Worm (Caenorhabditis elegans) whole organism, L2 larva: ENCODE measurements around the gene sup-26.

Experiments used
- aly-2 ChIP-seq: fragments of 150-350 bp; optimal IDR thresholded peaks from 2 replicates; lab custom pipeline; 2014; ENCODE audit warnings: missing biosample characterization, missing genetic modification characterization
- ceh-82 ChIP-seq: fragments of 150-350 bp; optimal IDR thresholded peaks from 2 replicates; lab custom pipeline; 2014; ENCODE audit warnings: missing biosample characterization, missing genetic modification characterization
- elt-3 ChIP-seq: sonication (generic microtip); optimal IDR thresholded peaks from 2 replicates; lab custom pipeline; 2017; ENCODE audit warnings: missing biosample characterization, missing genetic modification characterization
- mdl-1 ChIP-seq, 2 experiments: fragments of 150-350 bp in 1 of 2; sonication (generic microtip) in 1 of 2; optimal IDR thresholded peaks; 2 replicates each; lab custom pipeline; 2017; ENCODE audit warnings: missing biosample characterization in 2 of 2, missing genetic modification characterization in 2 of 2
- nhr-23 ChIP-seq: fragments of 150-350 bp; optimal IDR thresholded peaks from 2 replicates; lab custom pipeline; 2014; ENCODE audit warnings: missing biosample characterization, missing genetic modification reagents, missing genetic modification characterization
- skn-1 ChIP-seq: sonication (generic microtip); optimal IDR thresholded peaks from 2 replicates; lab custom pipeline; 2017; ENCODE audit warnings: missing biosample characterization, missing genetic modification characterization
- zag-1 ChIP-seq: fragments of 150-350 bp; optimal IDR thresholded peaks from 2 replicates; lab custom pipeline; 2014; ENCODE audit warnings: missing biosample characterization, missing genetic modification characterization

ce11 chrIII:4276277-4276676, 3.7 kb downstream of the sup-26 start:
- TF ChIP-seq ceh-82 (tag; lab: Kevin White, UChicago), result no peak
- TF ChIP-seq skn-1 (tag; lab: Kevin White, UChicago), result no peak
- no peak for TF ChIP-seq aly-2 (tag; lab: Kevin White, UChicago)
- no peak for TF ChIP-seq elt-3
- TF ChIP-seq zag-1, result no peak
- TF ChIP-seq nhr-23 (tag; lab: Kevin White, UChicago), result no peak
- TF ChIP-seq mdl-1 (tag; optimal IDR thresholded peaks at IDR 0.05; lab: Kevin White, UChicago), result no peak
